Worm (Caenorhabditis elegans) whole organism, L1 larva: ENCODE measurements around the gene nstp-2.

Source experiments
- C04F5.9 ChIP-seq: sonication (generic microtip); optimal IDR thresholded peaks from 2 replicates; lab custom pipeline; 2016; ENCODE audit warnings: missing genetic modification characterization, missing compliant biosample characterization
- C16A3.4 ChIP-seq: fragments of 150-350 bp; optimal IDR thresholded peaks from 2 replicates; lab custom pipeline; 2014; ENCODE audit warnings: missing biosample characterization, missing genetic modification characterization
- C34B4.2 ChIP-seq: sonication (generic microtip); optimal IDR thresholded peaks from 2 replicates; lab custom pipeline; 2017; ENCODE audit warnings: mild to moderate bottlenecking, missing genetic modification characterization, missing compliant biosample characterization
- F16B12.6 ChIP-seq: fragments of 150-350 bp; optimal IDR thresholded peaks from 2 replicates; lab custom pipeline; 2014; ENCODE audit warnings: missing biosample characterization, missing genetic modification characterization
- Y116A8C.19 ChIP-seq: sonication (generic microtip); optimal IDR thresholded peaks from 2 replicates; lab custom pipeline; 2016; ENCODE audit warnings: missing compliant biosample characterization, missing genetic modification characterization, borderline replicate concordance
- aha-1 ChIP-seq: fragments of 150-350 bp; optimal IDR thresholded peaks from 2 replicates; lab custom pipeline; 2014; ENCODE audit warnings: missing biosample characterization, missing genetic modification characterization
- alr-1 ChIP-seq: fragments of 200-800 bp; sonication (Bioruptor generic); optimal IDR thresholded peaks from 2 replicates; lab custom pipeline; 2018; ENCODE audit warnings: borderline replicate concordance, mild to moderate bottlenecking, missing genetic modification characterization, missing compliant biosample characterization
- ceh-8 ChIP-seq: fragments of 200-800 bp; sonication (Bioruptor generic); optimal IDR thresholded peaks from 2 replicates; lab custom pipeline; 2018; ENCODE audit warnings: mild to moderate bottlenecking, missing genetic modification characterization, moderate library complexity, missing compliant biosample characterization
- ceh-82 ChIP-seq, 3 experiments: fragments of 150-350 bp in 1 of 3; sonication (generic microtip) in 2 of 3; optimal IDR thresholded peaks; 2 replicates each; lab custom pipeline; 2014 to 2017; ENCODE audit warnings: missing biosample characterization in 3 of 3, missing genetic modification characterization in 3 of 3
- ceh-88 ChIP-seq: fragments of 200-800 bp; sonication (Bioruptor generic); IDR thresholded peaks from 2 replicates; pipeline ENCODE4 v1.3.6; 2022; ENCODE audit warnings: missing genetic modification characterization, missing compliant biosample characterization
- ceh-90 ChIP-seq: sonication (generic microtip); optimal IDR thresholded peaks from 2 replicates; lab custom pipeline; 2016; ENCODE audit warnings: missing genetic modification characterization, missing compliant biosample characterization
- ces-1 ChIP-seq: fragments of 150-350 bp; optimal IDR thresholded peaks from 2 replicates; lab custom pipeline; 2014; ENCODE audit warnings: missing biosample characterization, missing genetic modification reagents, missing genetic modification characterization
- dsc-1 ChIP-seq: sonication (generic microtip); optimal IDR thresholded peaks from 2 replicates; lab custom pipeline; 2016; ENCODE audit warnings: mild to moderate bottlenecking, missing genetic modification characterization, missing compliant biosample characterization
- efl-3 ChIP-seq: fragments of 200-800 bp; sonication (Bioruptor generic); optimal IDR thresholded peaks from 2 replicates; lab custom pipeline; 2018; ENCODE audit warnings: mild to moderate bottlenecking, missing genetic modification characterization, missing compliant biosample characterization
- egl-13 ChIP-seq: sonication (generic microtip); optimal IDR thresholded peaks from 2 replicates; lab custom pipeline; 2016; ENCODE audit warnings: missing genotype, missing genetic modification reagents, missing genetic modification characterization, missing compliant biosample characterization
- fkh-10 ChIP-seq: sonication (generic microtip); optimal IDR thresholded peaks from 2 replicates; lab custom pipeline; 2017; ENCODE audit warnings: missing biosample characterization, missing genetic modification reagents, missing genetic modification characterization
- fkh-8 ChIP-seq: sonication (generic microtip); optimal IDR thresholded peaks from 2 replicates; lab custom pipeline; 2016; ENCODE audit warnings: mild to moderate bottlenecking, missing genetic modification characterization, missing compliant biosample characterization
- fos-1 ChIP-seq: fragments of 150-350 bp; optimal IDR thresholded peaks from 2 replicates; lab custom pipeline; 2014; ENCODE audit warnings: missing biosample characterization, missing genetic modification characterization
- grh-1 ChIP-seq: fragments of 200-800 bp; sonication (Bioruptor generic); IDR thresholded peaks from 2 replicates; pipeline ENCODE4 v1.3.6; 2022; ENCODE audit warnings: missing genetic modification reagents, missing genetic modification characterization, missing compliant biosample characterization
- hlh-17 ChIP-seq: fragments of 200-800 bp; sonication (Bioruptor generic); optimal IDR thresholded peaks from 2 replicates; lab custom pipeline; 2018; ENCODE audit warnings: missing genetic modification characterization, mild to moderate bottlenecking, missing compliant biosample characterization, moderate library complexity, borderline replicate concordance
- hlh-4 ChIP-seq: sonication (generic microtip); optimal IDR thresholded peaks from 2 replicates; lab custom pipeline; 2016; ENCODE audit warnings: mild to moderate bottlenecking, missing genetic modification characterization, missing compliant biosample characterization
- irx-1 ChIP-seq: sonication (generic microtip); optimal IDR thresholded peaks from 2 replicates; lab custom pipeline; 2016; ENCODE audit warnings: missing genetic modification characterization, missing compliant biosample characterization
- isw-1 ChIP-seq: fragments of 200-800 bp; sonication (Bioruptor generic); IDR thresholded peaks from 2 replicates; pipeline ENCODE4 v1.3.6; 2022; ENCODE audit warnings: missing genetic modification characterization, missing compliant biosample characterization
- lin-14 ChIP-seq: fragments of 200-800 bp; sonication (Bioruptor generic); optimal IDR thresholded peaks from 2 replicates; lab custom pipeline; 2018; ENCODE audit warnings: mild to moderate bottlenecking, missing genetic modification characterization, moderate library complexity, missing compliant biosample characterization
- lin-39 ChIP-seq: fragments of 150-350 bp; optimal IDR thresholded peaks from 2 replicates; lab custom pipeline; 2014; ENCODE audit warnings: missing biosample characterization, missing genetic modification reagents, missing genetic modification characterization
- lir-3 ChIP-seq: sonication (generic microtip); optimal IDR thresholded peaks from 2 replicates; lab custom pipeline; 2016; ENCODE audit warnings: mild to moderate bottlenecking, missing genetic modification characterization, moderate library complexity, missing compliant biosample characterization; ENCODE audit not compliant: poor library complexity
- mab-9 ChIP-seq: fragments of 200-800 bp; sonication (Bioruptor generic); IDR thresholded peaks from 2 replicates; pipeline ENCODE4 v1.3.6; 2022; ENCODE audit warnings: missing genetic modification reagents, missing genetic modification characterization, missing compliant biosample characterization
- mef-2 ChIP-seq: fragments of 150-350 bp; optimal IDR thresholded peaks from 2 replicates; lab custom pipeline; 2014; ENCODE audit warnings: missing biosample characterization, missing genetic modification characterization
- nhr-11 ChIP-seq: fragments of 150-350 bp; optimal IDR thresholded peaks from 2 replicates; lab custom pipeline; 2014; ENCODE audit warnings: missing biosample characterization, missing genetic modification characterization
- nhr-19 ChIP-seq: fragments of 200-800 bp; sonication (Bioruptor generic); conservative IDR thresholded peaks from 2 replicates; pipeline ENCODE4 v1.3.6; 2022; ENCODE audit warnings: missing genetic modification characterization, missing compliant biosample characterization
- nhr-47 ChIP-seq: sonication (generic microtip); optimal IDR thresholded peaks from 2 replicates; lab custom pipeline; 2016; ENCODE audit warnings: mild to moderate bottlenecking, missing genetic modification characterization, moderate library complexity, missing compliant biosample characterization
- nhr-77 ChIP-seq: fragments of 150-350 bp; optimal IDR thresholded peaks from 2 replicates; lab custom pipeline; 2014; ENCODE audit warnings: missing biosample characterization, missing genetic modification characterization
- nhr-85 ChIP-seq: sonication (generic microtip); peaks from one replicate; lab custom pipeline; 2016; ENCODE audit warnings: missing genetic modification characterization, inconsistent platforms, missing compliant biosample characterization
- nhr-90 ChIP-seq: sonication (generic microtip); optimal IDR thresholded peaks from 2 replicates; lab custom pipeline; 2016; ENCODE audit warnings: mild to moderate bottlenecking, missing genetic modification characterization, missing compliant biosample characterization; ENCODE audit not compliant: poor library complexity
- pag-3 ChIP-seq: sonication (generic microtip); optimal IDR thresholded peaks from 2 replicates; lab custom pipeline; 2017; ENCODE audit warnings: missing genetic modification characterization, mild to moderate bottlenecking, missing compliant biosample characterization, antibody characterized with exemption, borderline replicate concordance; ENCODE audit not compliant: insufficient read depth
- pax-3 ChIP-seq: fragments of 200-800 bp; sonication (Bioruptor generic); optimal IDR thresholded peaks from 2 replicates; lab custom pipeline; 2018; ENCODE audit warnings: mild to moderate bottlenecking, missing genetic modification characterization, moderate library complexity, missing compliant biosample characterization
- pqm-1 ChIP-seq: sonication (generic microtip); optimal IDR thresholded peaks from 3 replicates; lab custom pipeline; 2017; ENCODE audit warnings: missing biosample characterization, missing genetic modification characterization
- rnt-1 ChIP-seq: sonication (generic microtip); optimal IDR thresholded peaks from 2 replicates; lab custom pipeline; 2016; ENCODE audit warnings: mild to moderate bottlenecking, missing genetic modification characterization, moderate library complexity, missing compliant biosample characterization
- sup-37 ChIP-seq: fragments of 200-800 bp; sonication (Bioruptor generic); optimal IDR thresholded peaks from 2 replicates; lab custom pipeline; 2018; ENCODE audit warnings: mild to moderate bottlenecking, missing genetic modification characterization, missing compliant biosample characterization
- swsn-7 ChIP-seq: sonication (generic microtip); optimal IDR thresholded peaks from 2 replicates; lab custom pipeline; 2016; ENCODE audit warnings: missing genetic modification characterization, missing compliant biosample characterization
- unc-30 ChIP-seq: sonication (generic microtip); optimal IDR thresholded peaks from 2 replicates; lab custom pipeline; 2017; ENCODE audit warnings: missing biosample characterization, missing genetic modification characterization
- unc-98 ChIP-seq: fragments of 200-800 bp; sonication (Bioruptor generic); IDR thresholded peaks from 2 replicates; pipeline ENCODE4 v1.3.6; 2022; ENCODE audit warnings: missing genetic modification characterization, missing compliant biosample characterization
- vab-15 ChIP-seq: sonication (generic microtip); optimal IDR thresholded peaks from 2 replicates; lab custom pipeline; 2017; ENCODE audit warnings: missing genotype, mild to moderate bottlenecking, missing genetic modification characterization, missing compliant biosample characterization
- zag-1 ChIP-seq: fragments of 150-350 bp; optimal IDR thresholded peaks from 2 replicates; lab custom pipeline; 2014; ENCODE audit warnings: missing biosample characterization, missing genetic modification characterization
- ztf-11 ChIP-seq, 2 experiments: sonication (generic microtip); optimal IDR thresholded peaks; 2 replicates each; lab custom pipeline; 2016 to 2017; ENCODE audit warnings: missing genetic modification characterization in 2 of 2, missing biosample characterization in 1 of 2, missing compliant biosample characterization in 1 of 2
- ztf-4 ChIP-seq: fragments of 150-350 bp; optimal IDR thresholded peaks from 2 replicates; lab custom pipeline; 2014; ENCODE audit warnings: missing biosample characterization, missing genetic modification characterization

Gene nstp-2

DNA sequence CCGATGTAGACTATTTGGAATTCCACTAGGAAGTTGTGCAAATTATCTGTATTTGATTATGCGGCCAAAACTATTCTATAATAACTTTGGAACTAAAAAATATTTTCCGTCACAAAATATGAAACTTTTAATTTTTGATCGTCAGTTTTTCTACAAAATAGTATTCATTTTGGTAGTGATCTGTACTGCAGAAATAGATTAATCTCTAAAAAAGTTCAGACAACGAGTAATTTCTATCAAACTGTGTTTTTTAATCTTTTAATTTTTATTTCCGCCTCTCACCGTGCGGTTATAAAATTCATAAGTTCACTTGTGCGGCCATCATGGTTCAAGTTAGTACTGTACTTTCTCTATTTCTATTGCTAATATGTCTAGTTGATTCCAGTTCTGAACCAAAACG lies 32.3 kb upstream of the nstp-2 start, which contains the start of gene C01B10.7:
C01B10.7 (plus strand) TSS at position 301 of the 400 bp plus-strand sequence.
- TF ChIP-seq isw-1 (GFP tag; lab: Robert Waterston, UW) (no peak), ces-1 (GFP tag; lab: Kevin White, UChicago) (no peak), alr-1 (tag; lab: Kevin White, UChicago) (no peak), ceh-82 (tag; optimal IDR thresholded peaks at IDR 0.05; lab: Kevin White, UChicago) (no peak), dsc-1 (no peak), efl-3 (no peak), nhr-47 (tag; lab: Kevin White, UChicago) (no peak)

DNA sequence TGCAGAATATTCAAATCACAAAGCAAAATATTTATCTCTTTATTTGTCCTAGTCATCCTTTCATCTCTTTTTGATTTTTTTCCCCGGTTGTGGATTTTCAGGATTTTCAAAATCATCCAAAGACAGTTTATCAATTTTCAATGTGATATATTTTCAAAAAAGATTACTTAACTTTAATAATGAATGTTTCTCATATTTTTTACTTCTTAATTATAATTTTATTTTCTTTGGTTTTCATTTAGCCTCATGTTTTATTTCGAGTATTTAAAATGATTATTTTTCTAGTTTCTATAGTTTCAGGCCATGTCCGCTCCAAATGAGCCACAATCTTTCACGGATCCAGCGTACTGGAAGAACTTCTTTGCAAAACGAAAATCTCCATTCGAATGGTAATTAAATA lies 28.8 kb upstream of the nstp-2 start, which contains the start of gene metl-13:
metl-13 (plus strand) TSS at position 301 of the 400 bp plus-strand sequence.
- TF ChIP-seq irx-1 (tag; lab: Kevin White, UChicago), result no peak
- no peak for TF ChIP-seq aha-1
- no peak for TF ChIP-seq nhr-90
- no peak for TF ChIP-seq pag-3 (tag; lab: Kevin White, UChicago)
- no peak for TF ChIP-seq zag-1 (tag; lab: Kevin White, UChicago)
- TF ChIP-seq C16A3.4 (tag; lab: Kevin White, UChicago), result no peak
- no peak for TF ChIP-seq ceh-8
- no peak for TF ChIP-seq egl-13 (tag; lab: Kevin White, UChicago)
- TF ChIP-seq sup-37 (GFP tag; lab: Kevin White, UChicago), result no peak
- TF ChIP-seq ztf-4 (tag; lab: Kevin White, UChicago), result no peak
- no peak for TF ChIP-seq lin-14 (GFP tag; lab: Kevin White, UChicago)
- TF ChIP-seq grh-1 (GFP tag; lab: Robert Waterston, UW), result no peak
- no peak for TF ChIP-seq lin-39 (tag; lab: Kevin White, UChicago)
- TF ChIP-seq alr-1 (tag; lab: Kevin White, UChicago), result no peak
- TF ChIP-seq mef-2 (tag; lab: Kevin White, UChicago), result no peak
- TF ChIP-seq nhr-77, result no peak
- TF ChIP-seq nhr-11 (tag; lab: Kevin White, UChicago), result no peak
- TF ChIP-seq ceh-90, result no peak
- TF ChIP-seq fkh-10 (GFP tag; lab: Kevin White, UChicago), result no peak
- TF ChIP-seq swsn-7, result no peak

DNA sequence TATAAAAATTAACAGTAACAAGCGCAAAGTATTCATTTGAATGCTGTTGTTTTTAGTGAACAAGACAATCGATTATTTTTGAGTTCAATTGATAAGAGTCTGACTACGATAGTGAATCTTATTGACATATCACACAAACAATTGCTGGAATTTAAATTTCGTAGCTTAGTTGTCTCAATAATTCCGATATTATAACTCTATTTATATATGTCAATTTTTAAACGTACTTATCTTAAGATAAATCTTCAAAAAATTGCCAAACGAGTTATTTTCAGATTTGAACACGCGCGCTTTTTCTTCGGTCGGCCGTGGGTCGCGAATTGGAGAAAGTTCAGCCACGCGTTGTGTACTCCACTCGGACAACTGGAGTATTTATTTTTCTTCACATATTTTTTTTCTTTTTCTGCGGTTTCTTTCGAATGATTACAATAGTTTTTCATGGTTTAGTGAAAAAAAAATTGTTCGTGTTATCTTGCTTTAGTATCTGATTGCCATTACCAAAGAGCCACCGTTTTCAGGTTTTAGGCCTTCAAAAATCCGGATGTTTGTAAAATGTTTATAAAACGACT lies 25.8 kb upstream of the nstp-2 start, which contains the start of the genes cest-5.1 and C01B10.9:
cest-5.1 (minus strand) TSS at position 51 of the 569 bp plus-strand sequence.
C01B10.9 (plus strand) TSS at position 519 of the 569 bp plus-strand sequence.
- peak; percentile 92 for TF ChIP-seq nhr-85 (tag; lab: Kevin White, UChicago)
- peak; percentile 67; the same call in 1 of the 2 replicates for TF ChIP-seq mab-9 (GFP tag; lab: Robert Waterston, UW)
- peak; percentile 28 for TF ChIP-seq hlh-4 (tag; lab: Kevin White, UChicago)
- no peak for TF ChIP-seq C34B4.2 (tag; lab: Kevin White, UChicago)
- peak; percentile 83 for TF ChIP-seq unc-98
- TF ChIP-seq C04F5.9 (tag; lab: Kevin White, UChicago), result peak; percentile 86
- TF ChIP-seq aha-1, result no peak
- no peak for TF ChIP-seq pqm-1 (tag; lab: Kevin White, UChicago)
- TF ChIP-seq efl-3, result no peak
- peak; percentile 81 for TF ChIP-seq fkh-8 (tag; lab: Kevin White, UChicago)
- no peak for TF ChIP-seq unc-30 (tag; lab: Kevin White, UChicago)
- TF ChIP-seq ceh-88 (GFP tag; lab: Robert Waterston, UW), result peak; percentile 70
- TF ChIP-seq vab-15 (tag; lab: Kevin White, UChicago), result peak; percentile 60
- peak; percentile 36 for TF ChIP-seq nhr-77
- TF ChIP-seq nhr-47 (tag; lab: Kevin White, UChicago), result peak; percentile 93
- TF ChIP-seq ztf-11 (tag; optimal IDR thresholded peaks at IDR 0.05; lab: Kevin White, UChicago), result peak in 1 of 2 experiments; percentile 90
- TF ChIP-seq zag-1 (tag; lab: Kevin White, UChicago), result no peak
- peak; percentile 88 for TF ChIP-seq dsc-1
- peak; percentile 81 for TF ChIP-seq isw-1 (GFP tag; lab: Robert Waterston, UW)
- peak; percentile 34 for TF ChIP-seq Y116A8C.19 (tag; lab: Kevin White, UChicago)
- peak; percentile 93 for TF ChIP-seq ceh-90
- peak; percentile 29 for TF ChIP-seq fos-1 (tag; lab: Kevin White, UChicago)
- no peak for TF ChIP-seq F16B12.6
- peak; percentile 91 for TF ChIP-seq nhr-90
- TF ChIP-seq lir-3, result peak; percentile 96
- peak; percentile 57; the same call in 1 of the 2 replicates for TF ChIP-seq grh-1 (GFP tag; lab: Robert Waterston, UW)
- peak; percentile 86 for TF ChIP-seq pax-3 (tag; lab: Kevin White, UChicago)
- TF ChIP-seq rnt-1 (tag; lab: Kevin White, UChicago), result peak; percentile 98
- TF ChIP-seq C16A3.4 (tag; lab: Kevin White, UChicago), result peak; percentile 66
- TF ChIP-seq hlh-17 (GFP tag; lab: Kevin White, UChicago), result no peak
- peak; percentile 85 for TF ChIP-seq nhr-19 (GFP tag; lab: Robert Waterston, UW)
